Worm (Caenorhabditis elegans): Measurements from ENCODE around the gene fbxb-85.

DNA sequence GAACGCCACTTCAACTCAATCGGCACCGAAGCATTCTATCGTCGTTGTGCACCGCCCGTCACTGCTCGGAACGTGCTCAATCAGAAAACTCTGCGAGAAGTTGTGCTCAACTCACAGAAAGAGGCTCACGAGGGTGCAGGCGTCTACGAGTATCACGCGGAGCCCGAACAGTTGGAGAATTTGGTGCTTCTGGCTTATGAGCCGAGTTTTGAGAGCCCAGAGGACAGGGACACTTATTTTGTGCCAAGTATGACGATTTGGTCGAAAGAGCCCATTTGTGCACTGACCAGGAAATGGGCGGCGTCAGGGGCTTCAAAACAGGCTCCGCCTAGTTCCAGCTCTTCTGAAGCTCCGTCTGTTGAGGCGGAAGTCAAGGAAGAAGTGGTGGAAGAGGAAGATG is 40.1 kb upstream of the fbxb-85 start:
- TF ChIP-seq tab-1 (GFP tag; IDR thresholded peaks at IDR 0.05): no peak
- no peak for TF ChIP-seq ztf-29 (GFP tag; IDR thresholded peaks at IDR 0.05)
- no peak for TF ChIP-seq flt-1 (GFP tag; IDR thresholded peaks at IDR 0.05)
- TF ChIP-seq klf-2 (GFP tag; conservative IDR thresholded peaks at IDR 0.05): no peak
- no peak for TF ChIP-seq cog-1 (tag; optimal IDR thresholded peaks at IDR 0.05)
